Worm (Caenorhabditis elegans): ENCODE results near the gene C15C8.8.

- TF ChIP-seq sptf-2 (GFP tag; optimal IDR thresholded peaks at IDR 0.05) (no peak), ceh-40 (GFP tag; IDR thresholded peaks at IDR 0.05) (no peak)
These were observed 8.4 kb downstream of the C15C8.8 start for ce11 chrV:12743778-12744502.

Data from whole organism, young adult.